Fruit fly (Drosophila melanogaster): Measurements from ENCODE around the gene AdamTS-A.
A peak's percentile ranks its signal among the peaks of the same experiment; 100 is the strongest.

Gene AdamTS-A

dm6 chr3R:15425638-15426487 lies 50.1 kb downstream of the AdamTS-A start (continued):
- TF ChIP-seq caup (GFP tag; optimal IDR thresholded peaks at IDR 0.05; ENCODE audit: severe bottlenecking), result no peak
- no peak for TF ChIP-seq CG12236 (GFP tag; optimal IDR thresholded peaks at IDR 0.05)
- TF ChIP-seq CG7786 (GFP tag; optimal IDR thresholded peaks at IDR 0.05), result no peak
- TF ChIP-seq her (GFP tag; optimal IDR thresholded peaks at IDR 0.05), result no peak
- no peak for TF ChIP-seq Tbp (GFP tag; optimal IDR thresholded peaks at IDR 0.05)
- no peak for TF ChIP-seq knrl (GFP tag; IDR thresholded peaks at IDR 0.05; ENCODE audit: partially characterized antibody)
- TF ChIP-seq CG4854 (GFP tag; optimal IDR thresholded peaks at IDR 0.05), result no peak
- no peak for TF ChIP-seq cad (GFP tag; optimal IDR thresholded peaks at IDR 0.05)
- no peak for TF ChIP-seq CG16813 (GFP tag; IDR thresholded peaks at IDR 0.05; ENCODE audit: partially characterized antibody)
- no peak for TF ChIP-seq CG11456 (GFP tag; IDR thresholded peaks at IDR 0.05)
- peak; percentile 60 for TF ChIP-seq Sox102F (GFP tag; optimal IDR thresholded peaks at IDR 0.05)
- no peak for TF ChIP-seq so (GFP tag; IDR thresholded peaks at IDR 0.05)
- TF ChIP-seq Opbp (GFP tag; IDR thresholded peaks at IDR 0.05; ENCODE audit: partially characterized antibody), result no peak
- no peak for TF ChIP-seq Nf-YC (tag; optimal IDR thresholded peaks at IDR 0.05)
- peak; percentile 11 for TF ChIP-seq CG16863 (GFP tag; optimal IDR thresholded peaks at IDR 0.05)
- no peak for TF ChIP-seq CG9876 (GFP tag; optimal IDR thresholded peaks at IDR 0.05)
- no peak for TF ChIP-seq Oaz (GFP tag; IDR thresholded peaks at IDR 0.05)
- TF ChIP-seq oc (tag; optimal IDR thresholded peaks at IDR 0.05), result peak; percentile 14
- no peak for TF ChIP-seq Rfx (GFP tag; IDR thresholded peaks at IDR 0.05)
- no peak for TF ChIP-seq CG11560 (tag; IDR thresholded peaks at IDR 0.05)
- no peak for TF ChIP-seq dm (GFP tag; optimal IDR thresholded peaks at IDR 0.05)
- peak; percentile 24 for TF ChIP-seq Xbp1 (GFP tag; optimal IDR thresholded peaks at IDR 0.05)
- no peak for TF ChIP-seq CG3995 (GFP tag; optimal IDR thresholded peaks at IDR 0.05)
- TF ChIP-seq crc (GFP tag; optimal IDR thresholded peaks at IDR 0.05), result no peak
- TF ChIP-seq CG17568 (GFP tag; optimal IDR thresholded peaks at IDR 0.05), result no peak
- no peak for TF ChIP-seq CG6683 (GFP tag; optimal IDR thresholded peaks at IDR 0.05)
- TF ChIP-seq CG15269 (tag; optimal IDR thresholded peaks at IDR 0.05), result peak; percentile 21
- no peak for TF ChIP-seq sc (optimal IDR thresholded peaks at IDR 0.05)
- no peak for TF ChIP-seq sc (GFP tag; optimal IDR thresholded peaks at IDR 0.05)
- TF ChIP-seq toy (GFP tag; IDR thresholded peaks at IDR 0.05), result no peak
- TF ChIP-seq HLH54F (GFP tag; optimal IDR thresholded peaks at IDR 0.05), result no peak
- TF ChIP-seq ash1 (GFP tag; optimal IDR thresholded peaks at IDR 0.05), result no peak
- TF ChIP-seq CG12219 (GFP tag; optimal IDR thresholded peaks at IDR 0.05), result no peak
- TF ChIP-seq E2f2 (GFP tag; IDR thresholded peaks at IDR 0.05), result no peak
- TF ChIP-seq CoRest (tag; optimal IDR thresholded peaks at IDR 0.05), result no peak
- no peak for TF ChIP-seq sd (tag; optimal IDR thresholded peaks at IDR 0.05)
- TF ChIP-seq crol (GFP tag; IDR thresholded peaks at IDR 0.05), result no peak
- TF ChIP-seq ato (GFP tag; IDR thresholded peaks at IDR 0.05; ENCODE audit: partially characterized antibody), result no peak
- TF ChIP-seq kah (GFP tag; optimal IDR thresholded peaks at IDR 0.05), result no peak
- no peak for TF ChIP-seq schlank (tag; optimal IDR thresholded peaks at IDR 0.05)
- no peak for TF ChIP-seq amos (GFP tag; IDR thresholded peaks at IDR 0.05; ENCODE audit: partially characterized antibody)
- no peak for TF ChIP-seq MTF-1 (GFP tag; optimal IDR thresholded peaks at IDR 0.05; ENCODE audit: borderline replicate concordance)
- no peak for TF ChIP-seq NK7.1 (GFP tag; optimal IDR thresholded peaks at IDR 0.05)
- no peak for TF ChIP-seq z (GFP tag; IDR thresholded peaks at IDR 0.05)
- TF ChIP-seq zfh2 (GFP tag; optimal IDR thresholded peaks at IDR 0.05), result no peak
- no peak for TF ChIP-seq org-1 (GFP tag; optimal IDR thresholded peaks at IDR 0.05)
- TF ChIP-seq pfk (GFP tag; optimal IDR thresholded peaks at IDR 0.05), result no peak
- TF ChIP-seq Optix (GFP tag; IDR thresholded peaks at IDR 0.05), result no peak
- TF ChIP-seq Aef1 (GFP tag; IDR thresholded peaks at IDR 0.05), result no peak
- no peak for TF ChIP-seq hb (GFP tag; IDR thresholded peaks at IDR 0.05; ENCODE audit: partially characterized antibody)

Data from whole organism, embryonic.